Fruit fly (Drosophila melanogaster): ENCODE data around the gene CG14252.

CG14252 gene

DNA sequence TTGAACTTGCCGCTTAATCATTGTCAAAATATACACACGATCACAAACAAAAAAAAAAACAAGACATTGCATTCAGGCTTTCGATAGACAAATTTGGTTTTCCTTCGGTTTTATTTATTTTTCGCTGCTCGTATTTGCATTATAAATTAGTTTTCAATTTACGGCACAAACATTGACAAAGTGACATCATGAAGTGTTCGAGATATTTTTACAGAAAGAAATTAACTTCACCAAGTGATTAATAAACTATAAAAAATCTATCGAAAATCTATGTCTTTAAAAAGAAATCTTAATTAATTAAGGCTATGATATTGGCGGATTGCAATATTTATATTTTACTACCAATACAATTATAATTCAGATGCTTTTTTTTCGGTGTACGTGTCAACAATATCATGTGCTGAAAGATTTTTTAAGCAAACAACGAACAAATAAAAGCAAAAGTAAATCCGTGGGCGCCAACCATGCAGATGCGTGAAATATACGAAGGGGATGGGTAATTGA is 21.5 kb upstream of the CG14252 start (continued):
- peak; percentile 12 for TF ChIP-seq Eip75B (GFP tag; optimal IDR thresholded peaks at IDR 0.05)
- TF ChIP-seq CG10631 (GFP tag; optimal IDR thresholded peaks at IDR 0.05): peak; percentile 22
- peak; percentile 30 for TF ChIP-seq Hr39 (GFP tag; optimal IDR thresholded peaks at IDR 0.05)
- TF ChIP-seq Smox (GFP tag; optimal IDR thresholded peaks at IDR 0.05): peak; percentile 45
- TF ChIP-seq CG7368 (GFP tag; optimal IDR thresholded peaks at IDR 0.05): peak; percentile 14

DNA sequence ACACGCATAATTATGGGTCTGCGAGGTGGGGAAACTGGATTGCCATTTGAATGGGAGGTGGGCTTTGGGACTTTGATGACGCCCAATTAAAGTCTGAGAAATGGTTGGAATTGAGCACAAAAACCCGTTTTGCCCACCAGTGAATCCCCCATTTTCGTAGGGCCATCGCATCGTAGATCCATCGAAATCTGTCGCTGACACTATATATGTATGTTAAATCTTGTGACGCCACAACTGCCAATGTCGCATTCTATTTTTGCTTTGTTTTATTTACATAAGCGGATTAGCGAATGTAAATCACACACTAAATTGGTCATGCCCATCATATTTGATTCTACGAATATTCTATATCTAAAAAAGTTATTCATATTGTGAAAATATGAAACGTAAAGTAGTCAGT is 18.9 kb upstream of the CG14252 start:
- TF ChIP-seq OdsH (GFP tag; optimal IDR thresholded peaks at IDR 0.05) (no peak), Ets21C (GFP tag; optimal IDR thresholded peaks at IDR 0.05) (no peak), CG1621 (tag; optimal IDR thresholded peaks at IDR 0.05) (no peak), vri (GFP tag; optimal IDR thresholded peaks at IDR 0.05) (no peak)

DNA sequence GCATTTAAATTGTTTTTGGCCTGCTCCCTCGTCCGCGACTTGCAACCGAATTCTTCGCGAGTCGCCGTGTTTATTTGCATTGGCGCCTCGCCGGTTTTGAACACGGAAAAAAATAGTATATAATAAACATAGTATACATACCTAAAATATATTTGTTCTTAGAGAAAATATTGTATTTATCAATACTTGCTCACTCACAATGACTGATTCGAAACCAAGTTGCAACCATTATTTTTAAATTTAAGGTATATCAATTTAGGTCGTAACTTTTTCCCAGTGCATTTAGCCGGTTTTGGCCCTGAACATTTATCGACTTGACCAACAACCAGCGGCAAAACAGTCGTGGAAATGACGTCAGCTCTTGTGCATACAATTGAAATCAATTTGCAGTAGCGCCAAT is 16.9 kb upstream of the CG14252 start:
- peak; percentile 93 for TF ChIP-seq esn (GFP tag; optimal IDR thresholded peaks at IDR 0.05)
- peak; percentile 73 for TF ChIP-seq CG11902 (GFP tag; optimal IDR thresholded peaks at IDR 0.05)
- peak; percentile 79 for TF ChIP-seq CG10669 (GFP tag; optimal IDR thresholded peaks at IDR 0.05)
- TF ChIP-seq vri (GFP tag; optimal IDR thresholded peaks at IDR 0.05): peak; percentile 91
- TF ChIP-seq salr (GFP tag; optimal IDR thresholded peaks at IDR 0.05): peak; percentile 61 to 90
- TF ChIP-seq cyc (GFP tag; optimal IDR thresholded peaks at IDR 0.05): peak; percentile 79
- TF ChIP-seq CG8119 (GFP tag; IDR thresholded peaks at IDR 0.05): peak; percentile 97
- peak; percentile 91 for TF ChIP-seq CG6854 (GFP tag; optimal IDR thresholded peaks at IDR 0.05)
- TF ChIP-seq CG34406 (GFP tag; optimal IDR thresholded peaks at IDR 0.05): peak; percentile 96
- peak; percentile 85 for TF ChIP-seq CG7368 (GFP tag; optimal IDR thresholded peaks at IDR 0.05)
- peak; percentile 58 for TF ChIP-seq fd85E (GFP tag; optimal IDR thresholded peaks at IDR 0.05)
- TF ChIP-seq CG3919 (GFP tag; optimal IDR thresholded peaks at IDR 0.05): peak; percentile 92
- TF ChIP-seq CG11762 (GFP tag; optimal IDR thresholded peaks at IDR 0.05; ENCODE audit: insufficient read depth): peak; percentile 71
- peak; percentile 82 for TF ChIP-seq CG4318 (GFP tag; optimal IDR thresholded peaks at IDR 0.05)
- peak; percentile 70 for TF ChIP-seq Eip75B (GFP tag; optimal IDR thresholded peaks at IDR 0.05)
- TF ChIP-seq CG11294 (GFP tag; IDR thresholded peaks at IDR 0.05): peak; percentile 77
- TF ChIP-seq CG32006 (GFP tag; optimal IDR thresholded peaks at IDR 0.05): peak; percentile 94
- TF ChIP-seq Met (GFP tag; optimal IDR thresholded peaks at IDR 0.05): peak; percentile 88
- TF ChIP-seq achi (GFP tag; optimal IDR thresholded peaks at IDR 0.05): peak; percentile 91
- peak; percentile 80 for TF ChIP-seq lz (GFP tag; optimal IDR thresholded peaks at IDR 0.05)
- peak; percentile 95 for TF ChIP-seq CG8632 (GFP tag; optimal IDR thresholded peaks at IDR 0.05)
- peak; percentile 53 for TF ChIP-seq CG16779 (tag; optimal IDR thresholded peaks at IDR 0.05)
- peak; percentile 87 for TF ChIP-seq CG31627 (GFP tag; optimal IDR thresholded peaks at IDR 0.05)
- TF ChIP-seq Sox15 (GFP tag; optimal IDR thresholded peaks at IDR 0.05): peak; percentile 83
- TF ChIP-seq Eip93F (GFP tag; optimal IDR thresholded peaks at IDR 0.05): peak; percentile 11
- TF ChIP-seq Sox102F (GFP tag; optimal IDR thresholded peaks at IDR 0.05): peak; percentile 94
- peak; percentile 52 for TF ChIP-seq CG9139 (GFP tag; optimal IDR thresholded peaks at IDR 0.05)
- TF ChIP-seq ss (GFP tag; optimal IDR thresholded peaks at IDR 0.05): peak; percentile 72 to 84
- peak; percentile 70 for TF ChIP-seq spab (GFP tag; optimal IDR thresholded peaks at IDR 0.05)
- TF ChIP-seq CG6792 (GFP tag; optimal IDR thresholded peaks at IDR 0.05): peak; percentile 87
- peak; percentile 69 for TF ChIP-seq Ets96B (tag; optimal IDR thresholded peaks at IDR 0.05)
- peak; percentile 81 for TF ChIP-seq fd59A (GFP tag; optimal IDR thresholded peaks at IDR 0.05)
- peak; percentile 97 for TF ChIP-seq CG15336 (GFP tag; IDR thresholded peaks at IDR 0.05)
- peak; percentile 80 for TF ChIP-seq Blimp-1 (GFP tag; optimal IDR thresholded peaks at IDR 0.05)
- TF ChIP-seq fkh (GFP tag; optimal IDR thresholded peaks at IDR 0.05): no peak
- TF ChIP-seq net (GFP tag; optimal IDR thresholded peaks at IDR 0.05): peak; percentile 94
- TF ChIP-seq CG6163 (GFP tag; IDR thresholded peaks at IDR 0.05): peak; percentile 95
- TF ChIP-seq Smox (GFP tag; optimal IDR thresholded peaks at IDR 0.05): peak; percentile 90
- TF ChIP-seq Lpt (GFP tag; optimal IDR thresholded peaks at IDR 0.05): peak; percentile 87
- TF ChIP-seq Eip78C (GFP tag): peak; percentile 95
- peak; percentile 79 for TF ChIP-seq CG6808 (GFP tag; optimal IDR thresholded peaks at IDR 0.05)
- TF ChIP-seq pdm3 (GFP tag; optimal IDR thresholded peaks at IDR 0.05): peak; percentile 88

Measured in whole organism, prepupa.